Fruit fly (Drosophila melanogaster) whole organism, embryonic: ENCODE results near the gene CG3632.
A peak's percentile ranks its signal among the peaks of the same experiment; 100 is the strongest.

Experiments used
- CG10274 ChIP-seq: fragments of 200-800 bp; sonication (Bioruptor generic); optimal IDR thresholded peaks from 3 replicates; lab custom pipeline; 2017; ENCODE audit warnings: missing biosample characterization, mild to moderate bottlenecking, missing genetic modification characterization
- CG13296 ChIP-seq: fragments of 200-800 bp; sonication (Bioruptor generic); optimal IDR thresholded peaks from 3 replicates; lab custom pipeline; 2018; ENCODE audit warnings: missing biosample characterization, mild to moderate bottlenecking, missing genetic modification characterization
- CG15514 ChIP-seq: fragments of 200-800 bp; sonication (Bioruptor generic); optimal IDR thresholded peaks from 3 replicates; lab custom pipeline; 2017; ENCODE audit warnings: missing biosample characterization, missing genetic modification characterization, mild to moderate bottlenecking, moderate library complexity, missing genetic modification reagents
- CG17186 ChIP-seq: fragments of 200-800 bp; sonication (Bioruptor generic); optimal IDR thresholded peaks from 3 replicates; lab custom pipeline; 2017; ENCODE audit warnings: missing biosample characterization, missing genetic modification reagents, missing genetic modification characterization
- CG17361 ChIP-seq: fragments of 200-800 bp; sonication (Bioruptor generic); IDR thresholded peaks from 3 replicates; pipeline ENCODE4 v1.3.6; 2022; ENCODE audit warnings: missing biosample characterization, missing genetic modification characterization
- CG18011 ChIP-seq: fragments of 200-800 bp; sonication (Bioruptor generic); optimal IDR thresholded peaks from 2 replicates; lab custom pipeline; 2017; ENCODE audit warnings: missing biosample characterization, missing genetic modification characterization, mild to moderate bottlenecking, moderate library complexity, missing genotype
- CG2129 ChIP-seq: fragments of 200-800 bp; sonication (Bioruptor generic); IDR thresholded peaks from 2 replicates; pipeline ENCODE4 v1.3.6; 2022; ENCODE audit warnings: missing biosample characterization, missing genetic modification characterization; ENCODE audit not compliant: partially characterized antibody
- CG31388 ChIP-seq: fragments of 200-800 bp; sonication (Bioruptor generic); optimal IDR thresholded peaks from 2 replicates; lab custom pipeline; 2016; ENCODE audit warnings: missing biosample characterization, missing genetic modification characterization
- CG3838 ChIP-seq: fragments of 200-800 bp; sonication (Bioruptor generic); optimal IDR thresholded peaks from 3 replicates; lab custom pipeline; 2016; ENCODE audit warnings: missing biosample characterization, missing genetic modification characterization
- CG3847 ChIP-seq: fragments of 200-800 bp; sonication (Bioruptor generic); IDR thresholded peaks from 2 replicates; pipeline ENCODE4 v1.3.6; 2022; ENCODE audit warnings: missing biosample characterization, missing genetic modification characterization
- CG7928 ChIP-seq: fragments of 200-800 bp; sonication (Bioruptor generic); optimal IDR thresholded peaks from 2 replicates; lab custom pipeline; 2017; ENCODE audit warnings: missing biosample characterization, mild to moderate bottlenecking, missing genetic modification characterization
- CG8290 ChIP-seq, 3 experiments: fragments of 200-800 bp; sonication (Bioruptor generic); optimal IDR thresholded peaks; 2 replicates each; lab custom pipeline; 2016 to 2019; ENCODE audit warnings: missing biosample characterization in 3 of 3, missing genetic modification characterization in 3 of 3, mild to moderate bottlenecking in 2 of 3, moderate library complexity in 1 of 3
- CG8388 ChIP-seq: fragments of 200-800 bp; sonication (Bioruptor generic); optimal IDR thresholded peaks from 2 replicates; lab custom pipeline; 2019; ENCODE audit warnings: missing biosample characterization, mild to moderate bottlenecking, missing genetic modification characterization, moderate library complexity
- CG9727 ChIP-seq: fragments of 200-800 bp; sonication (Bioruptor generic); optimal IDR thresholded peaks from 3 replicates; lab custom pipeline; 2017; ENCODE audit warnings: missing biosample characterization, mild to moderate bottlenecking, missing genetic modification characterization
- Dip2 ChIP-seq: fragments of 200-800 bp; sonication (Bioruptor generic); IDR thresholded peaks from 2 replicates; pipeline ENCODE4 v1.3.6; 2022; ENCODE audit warnings: missing biosample characterization, missing genetic modification characterization
- ERR ChIP-seq: fragments of 200-800 bp; sonication (Bioruptor generic); optimal IDR thresholded peaks from 2 replicates; lab custom pipeline; 2016; ENCODE audit warnings: missing biosample characterization, missing genetic modification characterization
- Elba2 ChIP-seq: fragments of 200-800 bp; sonication (Bioruptor generic); optimal IDR thresholded peaks from 3 replicates; lab custom pipeline; 2016; ENCODE audit warnings: missing biosample characterization, missing genetic modification characterization
- Gsc ChIP-seq: fragments of 200-800 bp; sonication (Bioruptor generic); IDR thresholded peaks from 2 replicates; pipeline ENCODE4 v1.3.6; 2022; ENCODE audit warnings: missing biosample characterization, missing genetic modification characterization
- Hand ChIP-seq: fragments of 200-800 bp; sonication (Bioruptor generic); optimal IDR thresholded peaks from 2 replicates; lab custom pipeline; 2017; ENCODE audit warnings: mild to moderate bottlenecking, missing biosample characterization, missing genetic modification reagents, missing genetic modification characterization
- Hr39 ChIP-seq: fragments of >200 bp; optimal IDR thresholded peaks from 2 replicates; lab custom pipeline; 2017
- Hr51 ChIP-seq, 2 experiments: fragments of 200-800 bp; sonication (Bioruptor generic); optimal IDR thresholded peaks; 2 replicates in 1 of 2; 3 replicates in 1 of 2; lab custom pipeline; 2016 to 2018; ENCODE audit warnings: missing biosample characterization in 2 of 2, missing genetic modification characterization in 2 of 2, mild to moderate bottlenecking in 1 of 2, moderate library complexity in 1 of 2
- Lpt ChIP-seq: fragments of >200 bp; optimal IDR thresholded peaks from 2 replicates; lab custom pipeline; 2018; ENCODE audit warnings: missing biosample characterization, missing genetic modification characterization
- Mrtf ChIP-seq: fragments of 200-800 bp; sonication (Bioruptor generic); IDR thresholded peaks from 3 replicates; pipeline ENCODE4 v1.3.6; 2022; ENCODE audit warnings: missing biosample characterization, missing genetic modification characterization
- Sox102F ChIP-seq: fragments of 200-800 bp; sonication (Bioruptor generic); optimal IDR thresholded peaks from 2 replicates; lab custom pipeline; 2018; ENCODE audit warnings: missing biosample characterization, mild to moderate bottlenecking, missing genetic modification characterization, moderate library complexity
- Spps ChIP-seq: fragments of 200-800 bp; sonication (Bioruptor generic); optimal IDR thresholded peaks from 2 replicates; lab custom pipeline; 2018; ENCODE audit warnings: missing biosample characterization, mild to moderate bottlenecking, missing genetic modification characterization
- ab ChIP-seq: fragments of 200-800 bp; sonication (Bioruptor generic); optimal IDR thresholded peaks from 2 replicates; lab custom pipeline; 2016; ENCODE audit warnings: missing biosample characterization, missing genetic modification characterization
- chn ChIP-seq: fragments of 200-800 bp; sonication (Bioruptor generic); optimal IDR thresholded peaks from 2 replicates; lab custom pipeline; 2016; ENCODE audit warnings: missing biosample characterization, missing genetic modification characterization
- ci ChIP-seq: fragments of 200-800 bp; sonication (Bioruptor generic); IDR thresholded peaks from 3 replicates; pipeline ENCODE4 v1.3.6; 2022; ENCODE audit warnings: missing biosample characterization, missing genetic modification characterization
- da ChIP-seq: fragments of 200-800 bp; sonication (Bioruptor generic); optimal IDR thresholded peaks from 2 replicates; lab custom pipeline; 2016; ENCODE audit warnings: missing biosample characterization, missing genetic modification characterization
- dm ChIP-seq: fragments of 200-800 bp; sonication (Bioruptor generic); optimal IDR thresholded peaks from 3 replicates; lab custom pipeline; 2016; ENCODE audit warnings: missing biosample characterization, missing genetic modification characterization
- exex ChIP-seq: fragments of 200-800 bp; sonication (Bioruptor generic); optimal IDR thresholded peaks from 4 replicates; lab custom pipeline; 2018; ENCODE audit warnings: missing biosample characterization, mild to moderate bottlenecking, missing genetic modification characterization, moderate library complexity
- her ChIP-seq: fragments of 200-800 bp; sonication (Bioruptor generic); optimal IDR thresholded peaks from 2 replicates; lab custom pipeline; 2016; ENCODE audit warnings: missing biosample characterization, missing genetic modification characterization
- ind ChIP-seq: fragments of 200-800 bp; sonication (Bioruptor generic); optimal IDR thresholded peaks from 3 replicates; lab custom pipeline; 2016; ENCODE audit warnings: missing biosample characterization, missing genetic modification characterization
- jumu ChIP-seq: fragments of 200-800 bp; sonication (Bioruptor generic); optimal IDR thresholded peaks from 3 replicates; lab custom pipeline; 2016; ENCODE audit warnings: missing biosample characterization, missing genetic modification characterization
- knrl ChIP-seq: fragments of 200-800 bp; sonication (Bioruptor generic); IDR thresholded peaks from 3 replicates; pipeline ENCODE4 v1.3.6; 2022; ENCODE audit warnings: missing biosample characterization, missing genetic modification characterization; ENCODE audit not compliant: partially characterized antibody
- mam ChIP-seq: fragments of 200-800 bp; sonication (Bioruptor generic); optimal IDR thresholded peaks from 3 replicates; lab custom pipeline; 2016; ENCODE audit warnings: missing biosample characterization, missing genetic modification characterization
- pho ChIP-seq: fragments of 200-800 bp; sonication (Bioruptor generic); optimal IDR thresholded peaks from 2 replicates; lab custom pipeline; 2016; ENCODE audit warnings: missing biosample characterization, missing genetic modification characterization
- repo ChIP-seq: fragments of 200-800 bp; sonication (Bioruptor generic); optimal IDR thresholded peaks from 2 replicates; lab custom pipeline; 2016; ENCODE audit warnings: missing biosample characterization, missing genetic modification characterization
- rib ChIP-seq: fragments of 200-800 bp; sonication (Bioruptor generic); IDR thresholded peaks from 2 replicates; pipeline ENCODE4 v1.3.6; 2022; ENCODE audit warnings: missing biosample characterization, missing genetic modification characterization
- tll ChIP-seq, 2 experiments: fragments of 200-800 bp in 1 of 2; fragments of >200 bp in 1 of 2; sonication (Bioruptor generic) in 1 of 2; optimal IDR thresholded peaks; 2 replicates each; lab custom pipeline; 2017 to 2019; ENCODE audit warnings: missing biosample characterization in 2 of 2, missing genetic modification characterization in 2 of 2, mild to moderate bottlenecking in 1 of 2, moderate library complexity in 1 of 2
- wdn ChIP-seq: fragments of 200-800 bp; sonication (Bioruptor generic); IDR thresholded peaks from 2 replicates; pipeline ENCODE4 v1.3.6; 2022; ENCODE audit warnings: missing biosample characterization, missing genetic modification characterization

CG3632 gene

dm6 chrX:16296423-16297292 is at the start of gene CG3632 (continued):
- TF ChIP-seq tll (GFP tag; optimal IDR thresholded peaks at IDR 0.05; lab: Kevin White, UChicago): no peak
- peak; percentile 41; the same call in 1 of the 2 replicates for TF ChIP-seq CG2129 (GFP tag; lab: Robert Waterston, UW)
- TF ChIP-seq CG3847 (GFP tag; lab: Robert Waterston, UW): peak; percentile 67
- TF ChIP-seq CG17186 (GFP tag; lab: Kevin White, UChicago): peak; percentile 22
- TF ChIP-seq ERR (GFP tag; lab: Kevin White, UChicago): peak; percentile 49
- no peak for TF ChIP-seq da (GFP tag; lab: Kevin White, UChicago)
- TF ChIP-seq CG8388 (GFP tag; lab: Kevin White, UChicago): peak; percentile 18
- peak; percentile 17 for TF ChIP-seq CG8290 (GFP tag; optimal IDR thresholded peaks at IDR 0.05; lab: Kevin White, UChicago)
- peak in 1 of 2 experiments; percentile 81 for TF ChIP-seq CG8290 (tag; optimal IDR thresholded peaks at IDR 0.05; lab: Kevin White, UChicago)
- TF ChIP-seq Elba2: peak; percentile 89
- no peak for TF ChIP-seq Gsc (GFP tag; lab: Robert Waterston, UW)
- TF ChIP-seq rib: peak; percentile 61; the same call in 1 of the 2 replicates
- peak; percentile 62 for TF ChIP-seq mam (GFP tag; lab: Kevin White, UChicago)
- no peak for TF ChIP-seq ab
- no peak for TF ChIP-seq exex (tag; lab: Kevin White, UChicago)
- TF ChIP-seq CG3838 (GFP tag; lab: Kevin White, UChicago): peak; percentile 92
- TF ChIP-seq Hand (GFP tag; lab: Kevin White, UChicago): no peak
- TF ChIP-seq CG31388: no peak
- TF ChIP-seq Spps (tag; lab: Kevin White, UChicago): no peak
- TF ChIP-seq repo (GFP tag; lab: Kevin White, UChicago): peak; percentile 55
- no peak for TF ChIP-seq Mrtf
- TF ChIP-seq CG13296: peak; percentile 7
- TF ChIP-seq CG10274 (GFP tag; lab: Kevin White, UChicago): no peak
- peak; percentile 19 for TF ChIP-seq jumu
- TF ChIP-seq Lpt (GFP tag; lab: Kevin White, UChicago): no peak
- TF ChIP-seq CG17361 (GFP tag; lab: Robert Waterston, UW): no peak; the same call in 2 of the 3 replicates
- peak; percentile 61 for TF ChIP-seq her (GFP tag; lab: Kevin White, UChicago)
- TF ChIP-seq dm (GFP tag; lab: Kevin White, UChicago): peak; percentile 23
- TF ChIP-seq pho: peak; percentile 32
- TF ChIP-seq CG18011 (GFP tag; lab: Kevin White, UChicago): no peak
- no peak for TF ChIP-seq Dip2 (GFP tag; lab: Robert Waterston, UW)
- peak in 1 of 2 experiments; percentile 24 for TF ChIP-seq Hr51 (GFP tag; optimal IDR thresholded peaks at IDR 0.05; lab: Kevin White, UChicago)
- TF ChIP-seq CG7928 (GFP tag; lab: Kevin White, UChicago): peak; percentile 58
- TF ChIP-seq ind: peak; percentile 25
- TF ChIP-seq CG9727 (GFP tag; lab: Kevin White, UChicago): peak; percentile 7
- no peak for TF ChIP-seq Hr39 (lab: Kevin White, UChicago)
- TF ChIP-seq CG15514: peak; percentile 79
- TF ChIP-seq knrl (GFP tag; lab: Robert Waterston, UW): peak; percentile 78
- no peak; the same call in 2 of the 3 replicates for TF ChIP-seq ci
- peak; percentile 60 for TF ChIP-seq chn
- no peak for TF ChIP-seq wdn
- no peak for TF ChIP-seq Sox102F (GFP tag; lab: Kevin White, UChicago)
